Fruit fly (Drosophila melanogaster) whole organism, adult: ENCODE measurements around the gene CG43774.

Source experiments
- CG11617 ChIP-seq: fragments of 200-800 bp; sonication (Bioruptor generic); optimal IDR thresholded peaks from 2 replicates; lab custom pipeline; 2017; ENCODE audit warnings: mild to moderate bottlenecking, missing biosample characterization, missing genetic modification reagents, missing genetic modification characterization
- CG1620 ChIP-seq: fragments of 200-800 bp; sonication (Bioruptor generic); optimal IDR thresholded peaks from 2 replicates; lab custom pipeline; 2016; ENCODE audit warnings: missing biosample characterization, missing genetic modification characterization
- CG7101 ChIP-seq: fragments of 200-800 bp; sonication (Bioruptor generic); optimal IDR thresholded peaks from 2 replicates; lab custom pipeline; 2018; ENCODE audit warnings: missing biosample characterization, mild to moderate bottlenecking, missing genetic modification characterization, moderate library complexity
- Clk ChIP-seq: fragments of 200-800 bp; sonication (Bioruptor generic); optimal IDR thresholded peaks from 2 replicates; lab custom pipeline; 2017; ENCODE audit warnings: missing biosample characterization, missing genetic modification characterization
- toe ChIP-seq: fragments of 200-800 bp; sonication (Bioruptor generic); optimal IDR thresholded peaks from 2 replicates; lab custom pipeline; 2016; ENCODE audit warnings: missing biosample characterization, missing genetic modification characterization

dm6 chr2L:4003780-4004179, 4.7 kb upstream of the CG43774 start, which contains the start of gene CG34176:
- TF ChIP-seq Clk (GFP tag; lab: Kevin White, UChicago) (no peak), CG7101 (tag; lab: Kevin White, UChicago) (no peak), CG1620 (GFP tag; lab: Kevin White, UChicago) (no peak), toe (GFP tag; lab: Kevin White, UChicago) (no peak), CG11617 (GFP tag; lab: Kevin White, UChicago) (no peak)
